Fruit fly (Drosophila melanogaster): ENCODE measurements around the gene CG14137.

Gene CG14137

dm6 chr3L:11551949-11552348 lies 47.9 kb downstream of the CG14137 start:
- TF ChIP-seq h (optimal IDR thresholded peaks at IDR 0.05) (no peak), ttk (optimal IDR thresholded peaks at IDR 0.05) (no peak), Sin3A (optimal IDR thresholded peaks at IDR 0.05) (no peak)

dm6 chr3L:11550359-11551056 lies 49.4 kb downstream of the CG14137 start:
- TF ChIP-seq Myc (optimal IDR thresholded peaks at IDR 0.05) (no peak), ttk (optimal IDR thresholded peaks at IDR 0.05) (no peak), h (optimal IDR thresholded peaks at IDR 0.05) (no peak), psq (optimal IDR thresholded peaks at IDR 0.05) (no peak), Sin3A (optimal IDR thresholded peaks at IDR 0.05) (no peak), insv (optimal IDR thresholded peaks at IDR 0.05) (no peak)
